Fruit fly (Drosophila melanogaster) whole organism, embryonic: ENCODE measurements around the gene LanB1.

Source experiments
- CG10321 ChIP-seq: fragments of 200-800 bp; sonication (Bioruptor generic); IDR thresholded peaks from 2 replicates; pipeline ENCODE4 v1.3.6; 2022; ENCODE audit warnings: missing biosample characterization, missing genetic modification characterization
- CG10543 ChIP-seq: fragments of 200-800 bp; sonication (Bioruptor generic); optimal IDR thresholded peaks from 3 replicates; lab custom pipeline; 2017; ENCODE audit warnings: missing biosample characterization, mild to moderate bottlenecking, missing genetic modification characterization, moderate library complexity
- CG12071 ChIP-seq: fragments of 200-800 bp; sonication (Bioruptor generic); optimal IDR thresholded peaks from 3 replicates; lab custom pipeline; 2018; ENCODE audit warnings: missing biosample characterization, mild to moderate bottlenecking, missing genetic modification characterization
- CG12744 ChIP-seq: fragments of 200-800 bp; sonication (Bioruptor generic); optimal IDR thresholded peaks from 2 replicates; lab custom pipeline; 2016; ENCODE audit warnings: missing biosample characterization, missing genetic modification characterization
- CG14710 ChIP-seq: fragments of 200-800 bp; sonication (Bioruptor generic); optimal IDR thresholded peaks from 3 replicates; lab custom pipeline; 2019; ENCODE audit warnings: missing biosample characterization, mild to moderate bottlenecking, missing genetic modification characterization, moderate library complexity
- CG1529 ChIP-seq: fragments of 200-800 bp; sonication (Bioruptor generic); optimal IDR thresholded peaks from 3 replicates; lab custom pipeline; 2018; ENCODE audit warnings: missing biosample characterization, missing genetic modification characterization
- CG1602 ChIP-seq: fragments of 200-800 bp; sonication (Bioruptor generic); optimal IDR thresholded peaks from 3 replicates; lab custom pipeline; 2016; ENCODE audit warnings: missing biosample characterization, missing genetic modification characterization
- CG16779 ChIP-seq: fragments of 200-800 bp; sonication (Bioruptor generic); IDR thresholded peaks from 2 replicates; pipeline ENCODE4 v1.3.6; 2022; ENCODE audit warnings: missing biosample characterization, missing genetic modification characterization
- CG16863 ChIP-seq: fragments of 200-800 bp; sonication (Bioruptor generic); optimal IDR thresholded peaks from 3 replicates; lab custom pipeline; 2016; ENCODE audit warnings: missing biosample characterization, missing genetic modification characterization
- CG2199 ChIP-seq: fragments of 200-800 bp; sonication (Bioruptor generic); IDR thresholded peaks from 3 replicates; pipeline ENCODE4 v1.3.6; 2022; ENCODE audit warnings: missing biosample characterization, missing genetic modification characterization
- CG2889 ChIP-seq: fragments of 200-800 bp; sonication (Bioruptor generic); IDR thresholded peaks from 3 replicates; pipeline ENCODE4 v1.3.6; 2022; ENCODE audit warnings: missing biosample characterization, missing genetic modification characterization
- CG32772 ChIP-seq: fragments of 200-800 bp; sonication (Bioruptor generic); IDR thresholded peaks from 2 replicates; pipeline ENCODE4 v1.3.6; 2022; ENCODE audit warnings: missing biosample characterization, missing genetic modification characterization
- CG3407 ChIP-seq: fragments of 200-800 bp; sonication (Bioruptor generic); optimal IDR thresholded peaks from 2 replicates; lab custom pipeline; 2018; ENCODE audit warnings: missing biosample characterization, mild to moderate bottlenecking, missing genetic modification characterization
- CG34422 ChIP-seq: fragments of 200-800 bp; sonication (Bioruptor generic); IDR thresholded peaks from 3 replicates; pipeline ENCODE4 v1.3.6; 2022; ENCODE audit warnings: missing biosample characterization, missing genetic modification characterization
- CG3847 ChIP-seq: fragments of 200-800 bp; sonication (Bioruptor generic); IDR thresholded peaks from 2 replicates; pipeline ENCODE4 v1.3.6; 2022; ENCODE audit warnings: missing biosample characterization, missing genetic modification characterization
- CG4328 ChIP-seq: fragments of 200-800 bp; sonication (Bioruptor generic); optimal IDR thresholded peaks from 3 replicates; lab custom pipeline; 2017; ENCODE audit warnings: missing biosample characterization, missing genetic modification reagents, missing genetic modification characterization
- CG4360 ChIP-seq: fragments of 200-800 bp; sonication (Bioruptor generic); IDR thresholded peaks from 2 replicates; pipeline ENCODE4 v1.3.6; 2022; ENCODE audit warnings: missing biosample characterization, missing genetic modification characterization
- CG43689 ChIP-seq: fragments of 200-800 bp; sonication (Bioruptor generic); IDR thresholded peaks from 2 replicates; pipeline ENCODE4 v1.3.6; 2022; ENCODE audit warnings: missing biosample characterization, missing genetic modification characterization
- CG6175 ChIP-seq: fragments of 200-800 bp; sonication (Bioruptor generic); IDR thresholded peaks from 3 replicates; pipeline ENCODE4 v1.3.6; 2022; ENCODE audit warnings: missing biosample characterization, missing genetic modification characterization
- CG8089 ChIP-seq: fragments of 200-800 bp; sonication (Bioruptor generic); optimal IDR thresholded peaks from 3 replicates; lab custom pipeline; 2016; ENCODE audit warnings: missing biosample characterization, missing genetic modification characterization
- CG8944 ChIP-seq: fragments of 200-800 bp; sonication (Bioruptor generic); optimal IDR thresholded peaks from 3 replicates; lab custom pipeline; 2016; ENCODE audit warnings: missing biosample characterization, missing genetic modification characterization
- CoRest ChIP-seq: fragments of 200-800 bp; sonication (Bioruptor generic); optimal IDR thresholded peaks from 3 replicates; lab custom pipeline; 2018; ENCODE audit warnings: missing biosample characterization, mild to moderate bottlenecking, missing genetic modification characterization, moderate library complexity
- Dbx ChIP-seq: fragments of 200-800 bp; sonication (Bioruptor generic); IDR thresholded peaks from 3 replicates; pipeline ENCODE4 v1.3.6; 2022; ENCODE audit warnings: missing biosample characterization, missing genetic modification characterization
- Dip2 ChIP-seq: fragments of 200-800 bp; sonication (Bioruptor generic); IDR thresholded peaks from 2 replicates; pipeline ENCODE4 v1.3.6; 2022; ENCODE audit warnings: missing biosample characterization, missing genetic modification characterization
- Ets65A ChIP-seq: fragments of 200-800 bp; sonication (Bioruptor generic); peaks from one replicate; lab custom pipeline; 2016; ENCODE audit warnings: missing biosample characterization, missing genetic modification characterization
- Fer1 ChIP-seq: fragments of 200-800 bp; sonication (Bioruptor generic); optimal IDR thresholded peaks from 2 replicates; lab custom pipeline; 2017; ENCODE audit warnings: missing biosample characterization, mild to moderate bottlenecking, missing genetic modification characterization
- Jarid2 ChIP-seq: fragments of 200-800 bp; sonication (Bioruptor generic); optimal IDR thresholded peaks from 3 replicates; lab custom pipeline; 2017; ENCODE audit warnings: mild to moderate bottlenecking, missing biosample characterization, missing genetic modification reagents, missing genetic modification characterization
- Kr ChIP-seq: fragments of 200-800 bp; sonication (Bioruptor generic); optimal IDR thresholded peaks from 2 replicates; lab custom pipeline; 2017; ENCODE audit warnings: missing biosample characterization, mild to moderate bottlenecking, missing genetic modification characterization
- Lim3 ChIP-seq: fragments of 200-800 bp; sonication (Bioruptor generic); IDR thresholded peaks from 2 replicates; pipeline ENCODE4 v1.3.6; 2022; ENCODE audit warnings: missing biosample characterization, missing genetic modification characterization
- Optix ChIP-seq: fragments of 200-800 bp; sonication (Bioruptor generic); IDR thresholded peaks from 3 replicates; pipeline ENCODE4 v1.3.6; 2022; ENCODE audit warnings: missing biosample characterization, missing genetic modification characterization
- Rfx ChIP-seq: fragments of 200-800 bp; sonication (Bioruptor generic); IDR thresholded peaks from 2 replicates; pipeline ENCODE4 v1.3.6; 2022; ENCODE audit warnings: missing biosample characterization, missing genetic modification characterization
- Sry-β ChIP-seq: fragments of 200-800 bp; sonication (Bioruptor generic); optimal IDR thresholded peaks from 2 replicates; lab custom pipeline; 2018; ENCODE audit warnings: missing biosample characterization, mild to moderate bottlenecking, missing genetic modification characterization, moderate library complexity
- Taf1 ChIP-seq: fragments of 200-800 bp; sonication (Bioruptor generic); IDR thresholded peaks from 2 replicates; pipeline ENCODE4 v1.3.6; 2022; ENCODE audit warnings: missing biosample characterization, missing genetic modification characterization
- ac ChIP-seq: fragments of 200-800 bp; sonication (Bioruptor generic); optimal IDR thresholded peaks from 3 replicates; lab custom pipeline; 2017; ENCODE audit warnings: missing biosample characterization, mild to moderate bottlenecking, missing genetic modification characterization
- cato ChIP-seq: fragments of 200-800 bp; sonication (Bioruptor generic); optimal IDR thresholded peaks from 2 replicates; lab custom pipeline; 2016; ENCODE audit warnings: missing biosample characterization, missing genetic modification characterization, borderline replicate concordance
- croc ChIP-seq: fragments of 200-800 bp; sonication (Bioruptor generic); conservative IDR thresholded peaks from 3 replicates; pipeline ENCODE4 v1.3.6; 2022; ENCODE audit warnings: missing biosample characterization, missing genetic modification characterization
- crp ChIP-seq, 2 experiments: fragments of 200-800 bp; sonication (Bioruptor generic); optimal IDR thresholded peaks; 2 replicates in 1 of 2; 3 replicates in 1 of 2; lab custom pipeline; 2017; ENCODE audit warnings: missing biosample characterization in 2 of 2, missing genetic modification characterization in 2 of 2, mild to moderate bottlenecking in 1 of 2, moderate library complexity in 1 of 2
- cwo ChIP-seq: fragments of 200-800 bp; sonication (Bioruptor generic); optimal IDR thresholded peaks from 3 replicates; lab custom pipeline; 2017; ENCODE audit warnings: missing biosample characterization, missing genetic modification characterization, mild to moderate bottlenecking, moderate library complexity, missing genetic modification reagents
- danr ChIP-seq: fragments of 200-800 bp; sonication (Bioruptor generic); IDR thresholded peaks from 2 replicates; pipeline ENCODE4 v1.3.6; 2022; ENCODE audit warnings: missing biosample characterization, missing genetic modification characterization
- dati ChIP-seq: fragments of 200-800 bp; sonication (Bioruptor generic); IDR thresholded peaks from 2 replicates; pipeline ENCODE4 v1.3.6; 2022; ENCODE audit warnings: missing biosample characterization, missing genetic modification characterization
- ken ChIP-seq: fragments of 200-800 bp; sonication (Bioruptor generic); IDR thresholded peaks from 3 replicates; pipeline ENCODE4 v1.3.6; 2022; ENCODE audit warnings: missing biosample characterization, missing genetic modification characterization
- lmd ChIP-seq: fragments of 200-800 bp; sonication (Bioruptor generic); IDR thresholded peaks from 2 replicates; pipeline ENCODE4 v1.3.6; 2022; ENCODE audit warnings: missing biosample characterization, missing genetic modification characterization
- nerfin-1 ChIP-seq: fragments of 200-800 bp; sonication (Bioruptor generic); optimal IDR thresholded peaks from 3 replicates; lab custom pipeline; 2019; ENCODE audit warnings: missing biosample characterization, mild to moderate bottlenecking, missing genetic modification characterization, moderate library complexity
- psq ChIP-seq: fragments of 200-800 bp; sonication (Bioruptor generic); optimal IDR thresholded peaks from 2 replicates; lab custom pipeline; 2017; ENCODE audit warnings: missing biosample characterization, missing genetic modification characterization
- rib ChIP-seq: fragments of 200-800 bp; sonication (Bioruptor generic); IDR thresholded peaks from 2 replicates; pipeline ENCODE4 v1.3.6; 2022; ENCODE audit warnings: missing biosample characterization, missing genetic modification characterization
- row ChIP-seq: fragments of 200-800 bp; sonication (Bioruptor generic); IDR thresholded peaks from 3 replicates; pipeline ENCODE4 v1.3.6; 2022; ENCODE audit warnings: missing biosample characterization, missing genetic modification characterization
- sc ChIP-seq, 3 experiments: fragments of >200 bp in 2 of 3; fragments of 200-800 bp in 1 of 3; sonication (Bioruptor generic) in 1 of 3; optimal IDR thresholded peaks; 2 replicates in 2 of 3; 3 replicates in 1 of 3; lab custom pipeline; 2017; ENCODE audit warnings: mild to moderate bottlenecking in 1 of 3, missing biosample characterization in 1 of 3, missing genetic modification characterization in 1 of 3, missing genetic modification reagents in 1 of 3
- sens ChIP-seq: fragments of 200-800 bp; sonication (Bioruptor generic); peaks from one replicate; lab custom pipeline; 2016; ENCODE audit warnings: missing biosample characterization, missing genetic modification characterization
- tio ChIP-seq: fragments of 200-800 bp; sonication (Bioruptor generic); optimal IDR thresholded peaks from 2 replicates; lab custom pipeline; 2017; ENCODE audit warnings: missing biosample characterization, missing genetic modification characterization, inconsistent platforms
- wdn ChIP-seq: fragments of 200-800 bp; sonication (Bioruptor generic); IDR thresholded peaks from 2 replicates; pipeline ENCODE4 v1.3.6; 2022; ENCODE audit warnings: missing biosample characterization, missing genetic modification characterization

The LanB1 gene

dm6 chr2L:7790448-7791355 is 20.5 kb upstream of the LanB1 start, which contains the start of gene CG7149 (continued):
- TF ChIP-seq cato (GFP tag; lab: Kevin White, UChicago) (no peak), CG4328 (GFP tag; lab: Kevin White, UChicago) (no peak), cwo (GFP tag; lab: Kevin White, UChicago) (peak; percentile 57), lmd (GFP tag; lab: Robert Waterston, UW) (no peak), CG8089 (GFP tag; lab: Kevin White, UChicago) (no peak), Ets65A (GFP tag; lab: Kevin White, UChicago) (peak; percentile 6), ac (GFP tag; lab: Kevin White, UChicago) (no peak), CG8944 (GFP tag; lab: Kevin White, UChicago) (no peak), CG10321 (GFP tag; lab: Robert Waterston, UW) (no peak), dati (no peak), CoRest (tag; lab: Kevin White, UChicago) (peak; percentile 35), CG1602 (GFP tag; lab: Kevin White, UChicago) (no peak), CG4360 (GFP tag; lab: Robert Waterston, UW) (no peak), sc (optimal IDR thresholded peaks at IDR 0.05; lab: Kevin White, UChicago) (no peak), sc (GFP tag; optimal IDR thresholded peaks at IDR 0.05; lab: Kevin White, UChicago) (no peak), CG32772 (GFP tag; lab: Robert Waterston, UW) (no peak), CG16863 (no peak), CG2199 (GFP tag; lab: Robert Waterston, UW) (no peak), Jarid2 (GFP tag; lab: Kevin White, UChicago) (peak; percentile 59), CG2889 (GFP tag; lab: Robert Waterston, UW) (no peak), Optix (GFP tag; lab: Robert Waterston, UW) (no peak), Dip2 (GFP tag; lab: Robert Waterston, UW) (no peak), CG3847 (no peak), Taf1 (GFP tag; lab: Robert Waterston, UW) (no peak), ken (GFP tag; lab: Robert Waterston, UW) (peak; percentile 42; the same call in 1 of the 3 replicates), CG6175 (GFP tag; lab: Robert Waterston, UW) (no peak), Lim3 (GFP tag; lab: Robert Waterston, UW) (no peak), CG34422 (GFP tag; lab: Robert Waterston, UW) (peak; percentile 56; the same call in 2 of the 3 replicates), sens (GFP tag; lab: Kevin White, UChicago) (peak; percentile 50), CG16779 (GFP tag; lab: Robert Waterston, UW) (0 out of 2 replicates have a peak, but pooled peaks have one; percentile 27), tio (no peak), CG1529 (GFP tag; lab: Kevin White, UChicago) (peak; percentile 7), CG12071 (GFP tag; lab: Kevin White, UChicago) (no peak), psq (no peak), CG43689 (GFP tag; lab: Robert Waterston, UW) (no peak), croc (GFP tag; lab: Robert Waterston, UW) (no peak), rib (GFP tag; lab: Robert Waterston, UW) (0 out of 2 replicates have a peak, but pooled peaks have one; percentile 11), danr (GFP tag; lab: Robert Waterston, UW) (no peak), row (peak; percentile 84), CG14710 (no peak), Fer1 (peak; percentile 23), Sry-β (GFP tag; lab: Kevin White, UChicago) (peak; percentile 87), Kr (no peak), CG10543 (GFP tag; lab: Kevin White, UChicago) (peak; percentile 21), CG3407 (GFP tag; lab: Kevin White, UChicago) (no peak), Dbx (GFP tag; lab: Robert Waterston, UW) (0 out of 3 replicates have a peak, but pooled peaks have one; percentile 32), wdn (GFP tag; lab: Robert Waterston, UW) (no peak), crp (GFP tag; optimal IDR thresholded peaks at IDR 0.05; lab: Kevin White, UChicago) (no peak), Rfx (GFP tag; lab: Robert Waterston, UW) (0 out of 2 replicates have a peak, but pooled peaks have one; percentile 15), nerfin-1 (tag; lab: Kevin White, UChicago) (no peak), CG12744 (GFP tag; lab: Kevin White, UChicago) (no peak)
